Worm (Caenorhabditis elegans): ENCODE measurements around the gene feh-1.

ce11 chrIII:2561410-2561809, 11.7 kb downstream of the feh-1 start, which contains the start of gene nhr-239:
- TF ChIP-seq T26A8.4 (GFP tag; IDR thresholded peaks at IDR 0.05): no peak
- no peak for TF ChIP-seq lin-39 (tag; optimal IDR thresholded peaks at IDR 0.05)
- no peak for TF ChIP-seq ztf-11 (tag; optimal IDR thresholded peaks at IDR 0.05)
- no peak for TF ChIP-seq nhr-76 (tag; optimal IDR thresholded peaks at IDR 0.05)
- TF ChIP-seq unc-39 (tag; optimal IDR thresholded peaks at IDR 0.05): no peak
- no peak for TF ChIP-seq nhr-237 (tag; optimal IDR thresholded peaks at IDR 0.05)
- TF ChIP-seq ceh-82 (tag; optimal IDR thresholded peaks at IDR 0.05): no peak
- no peak for TF ChIP-seq hmg-1.1 (GFP tag; IDR thresholded peaks at IDR 0.05)
- no peak for TF ChIP-seq F26F4.8 (GFP tag; conservative IDR thresholded peaks at IDR 0.05)
